Fruit fly (Drosophila melanogaster) whole organism, embryonic: ENCODE results near the gene CG11986.

ENCODE experiments used
- Adf1 ChIP-seq: fragments of 200-800 bp; sonication (Bioruptor generic); IDR thresholded peaks from 2 replicates; pipeline ENCODE4 v1.3.6; 2022; ENCODE audit warnings: missing biosample characterization, missing genetic modification characterization
- Atf-2 ChIP-seq: fragments of 200-800 bp; sonication (Bioruptor generic); optimal IDR thresholded peaks from 2 replicates; lab custom pipeline; 2016; ENCODE audit warnings: missing biosample characterization, missing genetic modification characterization
- Atf6 ChIP-seq: fragments of 200-800 bp; sonication (Bioruptor generic); IDR thresholded peaks from 2 replicates; pipeline ENCODE4 v1.3.6; 2022; ENCODE audit warnings: missing biosample characterization, missing genetic modification characterization
- CG10565 ChIP-seq: fragments of 200-800 bp; sonication (Bioruptor generic); optimal IDR thresholded peaks from 3 replicates; lab custom pipeline; 2016; ENCODE audit warnings: missing biosample characterization, mild to moderate bottlenecking, missing genetic modification characterization
- CG10979 ChIP-seq: fragments of 200-800 bp; sonication (Bioruptor generic); optimal IDR thresholded peaks from 2 replicates; lab custom pipeline; 2018; ENCODE audit warnings: missing biosample characterization, mild to moderate bottlenecking, missing genetic modification characterization, moderate library complexity
- CG12236 ChIP-seq: fragments of 200-800 bp; sonication (Bioruptor generic); optimal IDR thresholded peaks from 2 replicates; lab custom pipeline; 2016; ENCODE audit warnings: missing biosample characterization, missing genetic modification characterization
- CG13296 ChIP-seq: fragments of 200-800 bp; sonication (Bioruptor generic); optimal IDR thresholded peaks from 3 replicates; lab custom pipeline; 2018; ENCODE audit warnings: missing biosample characterization, mild to moderate bottlenecking, missing genetic modification characterization
- CG15696 ChIP-seq: fragments of 200-800 bp; sonication (Bioruptor generic); optimal IDR thresholded peaks from 2 replicates; lab custom pipeline; 2019; ENCODE audit warnings: missing biosample characterization, mild to moderate bottlenecking, missing genetic modification characterization, moderate library complexity
- CG18011 ChIP-seq: fragments of 200-800 bp; sonication (Bioruptor generic); optimal IDR thresholded peaks from 2 replicates; lab custom pipeline; 2017; ENCODE audit warnings: missing biosample characterization, missing genetic modification characterization, mild to moderate bottlenecking, moderate library complexity, missing genotype
- CG31224 ChIP-seq: fragments of 200-800 bp; sonication (Bioruptor generic); IDR thresholded peaks from 2 replicates; pipeline ENCODE4 v1.3.6; 2022; ENCODE audit warnings: missing biosample characterization, missing genetic modification characterization
- CG34224 ChIP-seq: fragments of 200-800 bp; sonication (Bioruptor generic); IDR thresholded peaks from 3 replicates; pipeline ENCODE4 v1.3.6; 2022; ENCODE audit warnings: missing biosample characterization, missing genetic modification characterization; ENCODE audit not compliant: partially characterized antibody
- CG4328 ChIP-seq: fragments of 200-800 bp; sonication (Bioruptor generic); optimal IDR thresholded peaks from 3 replicates; lab custom pipeline; 2017; ENCODE audit warnings: missing biosample characterization, missing genetic modification reagents, missing genetic modification characterization
- CG4707 ChIP-seq: fragments of 200-800 bp; sonication (Bioruptor generic); optimal IDR thresholded peaks from 2 replicates; lab custom pipeline; 2018; ENCODE audit warnings: missing biosample characterization, mild to moderate bottlenecking, missing genetic modification characterization, moderate library complexity
- CG7745 ChIP-seq: fragments of 200-800 bp; sonication (Bioruptor generic); optimal IDR thresholded peaks from 2 replicates; lab custom pipeline; 2018; ENCODE audit warnings: missing biosample characterization, mild to moderate bottlenecking, missing genetic modification characterization, moderate library complexity
- CG8089 ChIP-seq: fragments of 200-800 bp; sonication (Bioruptor generic); optimal IDR thresholded peaks from 3 replicates; lab custom pipeline; 2016; ENCODE audit warnings: missing biosample characterization, missing genetic modification characterization
- Dad ChIP-seq: fragments of 200-800 bp; sonication (Bioruptor generic); optimal IDR thresholded peaks from 3 replicates; lab custom pipeline; 2016; ENCODE audit warnings: missing biosample characterization, missing genetic modification characterization
- Fer2 ChIP-seq: fragments of 200-800 bp; sonication (Bioruptor generic); optimal IDR thresholded peaks from 2 replicates; lab custom pipeline; 2018; ENCODE audit warnings: missing biosample characterization, mild to moderate bottlenecking, missing genetic modification characterization, moderate library complexity
- GATAe ChIP-seq: fragments of 200-800 bp; sonication (Bioruptor generic); conservative IDR thresholded peaks from 2 replicates; pipeline ENCODE4 v1.3.6; 2022; ENCODE audit warnings: missing biosample characterization, missing genetic modification characterization
- Hr78 ChIP-seq, 2 experiments: fragments of 200-800 bp in 1 of 2; fragments of >200 bp in 1 of 2; sonication (Bioruptor generic) in 1 of 2; optimal IDR thresholded peaks; 2 replicates each; lab custom pipeline; 2017 to 2019; ENCODE audit warnings: missing biosample characterization in 2 of 2, missing genetic modification characterization in 2 of 2, mild to moderate bottlenecking in 1 of 2, moderate library complexity in 1 of 2
- Jarid2 ChIP-seq: fragments of 200-800 bp; sonication (Bioruptor generic); optimal IDR thresholded peaks from 3 replicates; lab custom pipeline; 2017; ENCODE audit warnings: mild to moderate bottlenecking, missing biosample characterization, missing genetic modification reagents, missing genetic modification characterization
- MESR4 ChIP-seq: fragments of 200-800 bp; sonication (Bioruptor generic); optimal IDR thresholded peaks from 2 replicates; lab custom pipeline; 2018; ENCODE audit warnings: missing biosample characterization, mild to moderate bottlenecking, missing genetic modification characterization, moderate library complexity
- NfI ChIP-seq: fragments of 200-800 bp; sonication (Bioruptor generic); optimal IDR thresholded peaks from 3 replicates; lab custom pipeline; 2018; ENCODE audit warnings: missing biosample characterization, mild to moderate bottlenecking, missing genetic modification characterization, moderate library complexity
- Optix ChIP-seq: fragments of 200-800 bp; sonication (Bioruptor generic); IDR thresholded peaks from 3 replicates; pipeline ENCODE4 v1.3.6; 2022; ENCODE audit warnings: missing biosample characterization, missing genetic modification characterization
- Pdp1 ChIP-seq, 2 experiments: fragments of 200-800 bp; sonication (Bioruptor generic); optimal IDR thresholded peaks; 3 replicates each; lab custom pipeline; 2016; ENCODE audit warnings: missing biosample characterization in 2 of 2, missing genetic modification characterization in 2 of 2, mild to moderate bottlenecking in 1 of 2, moderate library complexity in 1 of 2
- Rfx ChIP-seq: fragments of 200-800 bp; sonication (Bioruptor generic); IDR thresholded peaks from 2 replicates; pipeline ENCODE4 v1.3.6; 2022; ENCODE audit warnings: missing biosample characterization, missing genetic modification characterization
- Sry-β ChIP-seq: fragments of 200-800 bp; sonication (Bioruptor generic); optimal IDR thresholded peaks from 2 replicates; lab custom pipeline; 2018; ENCODE audit warnings: missing biosample characterization, mild to moderate bottlenecking, missing genetic modification characterization, moderate library complexity
- Stat92E ChIP-seq, 3 experiments: fragments of >200 bp in 2 of 3; fragments of 200-800 bp in 1 of 3; sonication (Bioruptor generic) in 1 of 3; optimal IDR thresholded peaks; 2 replicates each; lab custom pipeline; 2017 to 2019; ENCODE audit warnings: missing biosample characterization in 3 of 3, missing genetic modification characterization in 3 of 3, mild to moderate bottlenecking in 1 of 3, moderate library complexity in 1 of 3
- Tbp ChIP-seq: fragments of >200 bp; optimal IDR thresholded peaks from 2 replicates; lab custom pipeline; 2018; ENCODE audit warnings: missing biosample characterization, missing genetic modification characterization
- Usf ChIP-seq: fragments of 200-800 bp; sonication (Bioruptor generic); optimal IDR thresholded peaks from 2 replicates; lab custom pipeline; 2017; ENCODE audit warnings: missing genotype, missing biosample characterization, missing genetic modification characterization
- abd-A ChIP-seq: fragments of 200-800 bp; sonication (Bioruptor generic); optimal IDR thresholded peaks from 3 replicates; lab custom pipeline; 2019; ENCODE audit warnings: missing biosample characterization, mild to moderate bottlenecking, missing genetic modification characterization, moderate library complexity
- bsh ChIP-seq, 2 experiments: fragments of 200-800 bp; sonication (Bioruptor generic); optimal IDR thresholded peaks; 2 replicates each; lab custom pipeline; 2017 to 2018; ENCODE audit warnings: mild to moderate bottlenecking in 2 of 2, missing biosample characterization in 2 of 2, missing genetic modification characterization in 2 of 2, moderate library complexity in 1 of 2
- cg ChIP-seq: fragments of 200-800 bp; sonication (Bioruptor generic); optimal IDR thresholded peaks from 3 replicates; lab custom pipeline; 2019; ENCODE audit warnings: missing biosample characterization, mild to moderate bottlenecking, missing genetic modification characterization, moderate library complexity
- chinmo ChIP-seq: fragments of 200-800 bp; sonication (Bioruptor generic); IDR thresholded peaks from 4 replicates; pipeline ENCODE4 v1.3.6; 2022; ENCODE audit warnings: missing biosample characterization, missing genetic modification characterization; ENCODE audit not compliant: partially characterized antibody
- crol ChIP-seq: fragments of 200-800 bp; sonication (Bioruptor generic); IDR thresholded peaks from 2 replicates; pipeline ENCODE4 v1.3.6; 2022; ENCODE audit warnings: missing biosample characterization, missing genetic modification characterization
- fd3F ChIP-seq: fragments of 200-800 bp; sonication (Bioruptor generic); optimal IDR thresholded peaks from 2 replicates; lab custom pipeline; 2018; ENCODE audit warnings: missing biosample characterization, mild to moderate bottlenecking, missing genetic modification characterization, moderate library complexity
- gsb ChIP-seq: fragments of 200-800 bp; sonication (Bioruptor generic); IDR thresholded peaks from 2 replicates; pipeline ENCODE4 v1.3.6; 2022; ENCODE audit warnings: missing biosample characterization, missing genetic modification characterization
- gsb-n ChIP-seq: fragments of 200-800 bp; sonication (Bioruptor generic); optimal IDR thresholded peaks from 3 replicates; lab custom pipeline; 2018; ENCODE audit warnings: missing biosample characterization, mild to moderate bottlenecking, missing genetic modification characterization
- insv ChIP-seq, 2 experiments: fragments of 200-800 bp; sonication (Bioruptor generic); optimal IDR thresholded peaks; 3 replicates each; lab custom pipeline; 2016 to 2018; ENCODE audit warnings: missing biosample characterization in 2 of 2, missing genetic modification characterization in 2 of 2
- jigr1 ChIP-seq: fragments of 200-800 bp; sonication (Bioruptor generic); IDR thresholded peaks from 3 replicates; pipeline ENCODE4 v1.3.6; 2022; ENCODE audit warnings: missing biosample characterization, missing genetic modification characterization
- lbe ChIP-seq: fragments of 200-800 bp; sonication (Bioruptor generic); optimal IDR thresholded peaks from 2 replicates; lab custom pipeline; 2016; ENCODE audit warnings: missing biosample characterization, mild to moderate bottlenecking, missing genetic modification characterization
- luna ChIP-seq: fragments of 200-800 bp; sonication (Bioruptor generic); optimal IDR thresholded peaks from 2 replicates; lab custom pipeline; 2016; ENCODE audit warnings: missing biosample characterization, missing genetic modification characterization
- onecut ChIP-seq: fragments of 200-800 bp; sonication (Bioruptor generic); IDR thresholded peaks from 2 replicates; pipeline ENCODE4 v1.3.6; 2022; ENCODE audit warnings: missing biosample characterization, missing genetic modification characterization
- pho ChIP-seq: fragments of 200-800 bp; sonication (Bioruptor generic); optimal IDR thresholded peaks from 2 replicates; lab custom pipeline; 2016; ENCODE audit warnings: missing biosample characterization, missing genetic modification characterization
- run ChIP-seq: fragments of 200-800 bp; sonication (Bioruptor generic); optimal IDR thresholded peaks from 3 replicates; lab custom pipeline; 2018; ENCODE audit warnings: missing biosample characterization, mild to moderate bottlenecking, missing genetic modification characterization
- sens ChIP-seq: fragments of 200-800 bp; sonication (Bioruptor generic); peaks from one replicate; lab custom pipeline; 2016; ENCODE audit warnings: missing biosample characterization, missing genetic modification characterization
- slou ChIP-seq: fragments of 200-800 bp; sonication (Bioruptor generic); optimal IDR thresholded peaks from 3 replicates; lab custom pipeline; 2016; ENCODE audit warnings: missing biosample characterization, missing genetic modification characterization
- wor ChIP-seq: fragments of 200-800 bp; sonication (Bioruptor generic); IDR thresholded peaks from 2 replicates; pipeline ENCODE4 v1.3.6; 2022; ENCODE audit warnings: missing biosample characterization, missing genetic modification characterization
- z ChIP-seq: fragments of 200-800 bp; sonication (Bioruptor generic); IDR thresholded peaks from 3 replicates; pipeline ENCODE4 v1.3.6; 2022; ENCODE audit warnings: missing biosample characterization, missing genetic modification characterization

The CG11986 gene

dm6 chr3R:9053021-9053420 is 37.8 kb downstream of the CG11986 start (continued):
- TF ChIP-seq Hr78 (GFP tag; optimal IDR thresholded peaks at IDR 0.05; lab: Kevin White, UChicago), result peak in 1 of 2 experiments; percentile 18

- TF ChIP-seq crol (GFP tag; lab: Robert Waterston, UW) (no peak), luna (no peak), CG34224 (GFP tag; lab: Robert Waterston, UW) (no peak), CG4707 (GFP tag; lab: Kevin White, UChicago) (no peak), MESR4 (GFP tag; lab: Kevin White, UChicago) (no peak), CG10979 (tag; lab: Kevin White, UChicago) (peak; percentile 28), insv (GFP tag; optimal IDR thresholded peaks at IDR 0.05; lab: Kevin White, UChicago) (no peak), Tbp (no peak), onecut (0 out of 2 replicates have a peak, but pooled peaks have one; percentile 2), abd-A (no peak), slou (no peak), Stat92E (GFP tag; optimal IDR thresholded peaks at IDR 0.05; lab: Kevin White, UChicago) (no peak), Fer2 (tag; lab: Kevin White, UChicago) (peak; percentile 4), NfI (GFP tag; lab: Kevin White, UChicago) (peak; percentile 60), gsb (GFP tag; lab: Robert Waterston, UW) (no peak), Dad (GFP tag; lab: Kevin White, UChicago) (no peak), cg (GFP tag; lab: Kevin White, UChicago) (no peak), fd3F (GFP tag; lab: Kevin White, UChicago) (peak; percentile 26), bsh (GFP tag; optimal IDR thresholded peaks at IDR 0.05; lab: Kevin White, UChicago) (peak in 1 of 2 experiments; percentile 20), gsb-n (no peak), sens (GFP tag; lab: Kevin White, UChicago) (peak; percentile 45), wor (GFP tag; lab: Robert Waterston, UW) (no peak), Usf (GFP tag; lab: Kevin White, UChicago) (peak; percentile 20), CG13296 (GFP tag; lab: Kevin White, UChicago) (peak; percentile 30), chinmo (GFP tag; lab: Robert Waterston, UW) (no peak), Jarid2 (no peak), CG7745 (tag; lab: Kevin White, UChicago) (no peak), CG10565 (GFP tag; lab: Kevin White, UChicago) (no peak), CG15696 (peak; percentile 23), Atf-2 (no peak), CG12236 (GFP tag; lab: Kevin White, UChicago) (no peak), CG8089 (GFP tag; lab: Kevin White, UChicago) (no peak), run (tag; lab: Kevin White, UChicago) (no peak), lbe (GFP tag; lab: Kevin White, UChicago) (no peak), Optix (GFP tag; lab: Robert Waterston, UW) (no peak), GATAe (GFP tag; lab: Robert Waterston, UW) (no peak), z (GFP tag; lab: Robert Waterston, UW) (no peak), Adf1 (GFP tag; lab: Robert Waterston, UW) (no peak), CG4328 (no peak), CG31224 (no peak), Rfx (GFP tag; lab: Robert Waterston, UW) (no peak), pho (GFP tag; lab: Kevin White, UChicago) (peak; percentile 34), Atf6 (GFP tag; lab: Robert Waterston, UW) (no peak), Sry-β (GFP tag; lab: Kevin White, UChicago) (no peak), jigr1 (GFP tag; lab: Robert Waterston, UW) (no peak), Pdp1 (GFP tag; optimal IDR thresholded peaks at IDR 0.05; lab: Kevin White, UChicago) (peak in 1 of 2 experiments; percentile 19), CG18011 (GFP tag; lab: Kevin White, UChicago) (no peak)
These were observed 38.7 kb downstream of the CG11986 start for dm6 chr3R:9053850-9054441.
